Worm (Caenorhabditis elegans): Measurements from ENCODE around the gene F41E6.15.

F41E6.15 gene

DNA sequence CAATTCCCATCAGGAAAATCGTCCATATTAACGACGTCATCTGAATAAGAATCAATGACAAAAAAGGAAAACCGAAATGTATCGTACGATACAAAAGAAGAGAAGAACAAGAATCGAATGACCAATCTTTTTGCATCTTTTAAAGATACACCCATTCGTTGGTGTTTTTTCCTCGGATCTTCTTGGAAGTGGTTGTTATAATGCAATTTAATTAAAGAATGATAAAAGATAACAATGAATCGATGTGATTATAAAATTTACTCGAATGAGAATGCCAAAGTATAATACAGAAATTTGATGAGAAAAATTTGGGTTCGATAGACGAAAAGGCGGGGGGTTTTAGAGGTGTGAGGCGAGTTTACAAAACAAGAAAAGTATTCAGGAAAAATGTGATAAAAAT, 26.5 kb upstream of the F41E6.15 start, which contains the start of gene F41E6.12:
F41E6.12 (minus strand) TSS at position 101 of the 400 bp plus-strand sequence.
- TF ChIP-seq tlf-1 (GFP tag; optimal IDR thresholded peaks at IDR 0.05) (peak; percentile 47), rcor-1 (GFP tag; IDR thresholded peaks at IDR 0.05) (0 out of 2 replicates have a peak, but pooled peaks have one; percentile 15), aptf-3 (GFP tag; IDR thresholded peaks at IDR 0.05) (no peak), Y53G8AR.9 (GFP tag; conservative IDR thresholded peaks at IDR 0.05) (peak; percentile 41; the same call in 1 of the 2 replicates), cebp-2 (GFP tag; IDR thresholded peaks at IDR 0.05) (no peak), nhr-80 (tag; optimal IDR thresholded peaks at IDR 0.05) (no peak), F33H1.4 (GFP tag; IDR thresholded peaks at IDR 0.05) (0 out of 2 replicates have a peak, but pooled peaks have one; percentile 3), ama-1 (optimal IDR thresholded peaks at IDR 0.05) (peak; percentile 69), ama-1 (GFP tag; optimal IDR thresholded peaks at IDR 0.05) (no peak)

DNA sequence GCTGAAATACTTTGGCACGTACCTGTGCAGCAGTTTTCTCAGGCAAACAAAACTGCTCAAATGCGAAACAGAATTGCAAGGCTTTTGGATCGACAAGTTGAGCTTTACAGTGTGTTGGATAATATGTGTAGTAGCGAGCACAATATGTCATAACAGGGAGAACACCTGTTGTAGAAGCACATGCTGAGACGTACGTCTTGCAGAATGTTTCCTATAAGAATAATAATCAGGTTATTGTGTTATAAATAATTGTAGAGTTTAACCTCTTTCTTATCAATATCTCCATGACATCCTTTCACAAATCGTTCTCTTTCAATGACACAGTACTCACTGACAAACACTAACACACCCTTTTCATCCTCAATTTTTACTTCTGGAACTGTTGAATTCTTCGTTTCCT, 25.0 kb upstream of the F41E6.15 start:
- TF ChIP-seq nfyb-1 (GFP tag; IDR thresholded peaks at IDR 0.05) (no peak), F49E8.2 (tag; optimal IDR thresholded peaks at IDR 0.05; ENCODE audit: insufficient read depth) (no peak), zfh-2 (GFP tag; conservative IDR thresholded peaks at IDR 0.05) (no peak), hlh-26 (GFP tag; conservative IDR thresholded peaks at IDR 0.05) (no peak), aptf-2 (GFP tag; conservative IDR thresholded peaks at IDR 0.05) (no peak), madf-8 (GFP tag; conservative IDR thresholded peaks at IDR 0.05) (no peak), egrh-3 (GFP tag; IDR thresholded peaks at IDR 0.05) (no peak), lin-54 (GFP tag; optimal IDR thresholded peaks at IDR 0.05) (no peak), B0035.1 (tag; optimal IDR thresholded peaks at IDR 0.05) (no peak), T07F8.4 (tag; optimal IDR thresholded peaks at IDR 0.05) (no peak), F37B4.10 (GFP tag; IDR thresholded peaks at IDR 0.05) (no peak)

DNA sequence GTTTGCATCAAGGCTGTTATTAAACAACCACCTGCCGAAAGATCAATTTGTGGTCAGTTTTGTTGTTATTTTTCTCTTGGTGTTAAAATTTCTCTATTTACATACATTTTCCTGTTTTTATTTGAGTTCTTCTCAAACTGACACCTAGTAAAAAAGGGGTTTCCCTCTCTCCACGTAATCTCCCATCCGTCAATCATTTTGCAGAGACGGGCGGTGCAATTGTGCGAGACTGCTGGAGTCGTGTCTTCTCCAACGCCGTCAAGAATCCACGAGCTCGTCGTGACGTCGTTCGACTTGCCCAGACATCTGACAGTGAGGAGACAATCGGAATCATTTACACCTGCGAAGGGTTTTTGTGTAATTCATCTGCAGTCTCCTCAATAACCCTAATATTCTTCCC, 23.9 kb upstream of the F41E6.15 start:
- TF ChIP-seq hlh-26 (GFP tag; conservative IDR thresholded peaks at IDR 0.05) (no peak), nhr-80 (tag; optimal IDR thresholded peaks at IDR 0.05) (no peak), ztf-18 (tag; optimal IDR thresholded peaks at IDR 0.05) (no peak), lsl-1 (GFP tag; optimal IDR thresholded peaks at IDR 0.05) (no peak), lin-40 (tag; optimal IDR thresholded peaks at IDR 0.05) (no peak), akir-1 (GFP tag; optimal IDR thresholded peaks at IDR 0.05) (no peak), snpc-3.4 (tag; optimal IDR thresholded peaks at IDR 0.05) (no peak), lin-26 (GFP tag; IDR thresholded peaks at IDR 0.05) (no peak), unc-62 (GFP tag; optimal IDR thresholded peaks at IDR 0.05) (no peak), nfyb-1 (GFP tag; IDR thresholded peaks at IDR 0.05) (no peak), die-1 (tag; optimal IDR thresholded peaks at IDR 0.05) (no peak), nfya-1 (tag; optimal IDR thresholded peaks at IDR 0.05; ENCODE audit: borderline replicate concordance, insufficient read depth) (no peak), repo-1 (tag; optimal IDR thresholded peaks at IDR 0.05) (no peak), dox-1 (GFP tag; IDR thresholded peaks at IDR 0.05) (no peak), snpc-1.1 (tag; optimal IDR thresholded peaks at IDR 0.05; ENCODE audit: insufficient read depth) (no peak), egl-18 (GFP tag; IDR thresholded peaks at IDR 0.05) (no peak), ceh-79 (tag; optimal IDR thresholded peaks at IDR 0.05) (no peak), egl-44 (GFP tag; IDR thresholded peaks at IDR 0.05) (no peak), ceh-91 (GFP tag; IDR thresholded peaks at IDR 0.05) (no peak), ekl-4 (GFP tag; IDR thresholded peaks at IDR 0.05) (no peak)
